Worm (Caenorhabditis elegans): ENCODE results near the gene F55C10.5.

The F55C10.5 gene

ce11 chrV:11383032-11383431 is at the start of gene F55C10.5:
Gene F55C10.5, plus strand, starts transcription at chrV:11383105.
- TF ChIP-seq nhr-27 (tag; optimal IDR thresholded peaks at IDR 0.05) (no peak), Y53G8AR.9 (GFP tag; conservative IDR thresholded peaks at IDR 0.05) (no peak), ztf-3 (GFP tag; optimal IDR thresholded peaks at IDR 0.05) (no peak), fkh-3 (tag; optimal IDR thresholded peaks at IDR 0.05) (no peak), nfya-1 (tag; optimal IDR thresholded peaks at IDR 0.05; ENCODE audit: borderline replicate concordance, insufficient read depth) (no peak), F39B2.1 (GFP tag; IDR thresholded peaks at IDR 0.05) (no peak), hmg-1.2 (GFP tag; IDR thresholded peaks at IDR 0.05) (no peak), nhr-80 (tag; optimal IDR thresholded peaks at IDR 0.05) (no peak), let-607 (tag; optimal IDR thresholded peaks at IDR 0.05) (no peak), lin-54 (GFP tag; optimal IDR thresholded peaks at IDR 0.05) (no peak), lir-1 (GFP tag; conservative IDR thresholded peaks at IDR 0.05) (no peak), atf-7 (tag; optimal IDR thresholded peaks at IDR 0.05) (no peak)

- no peak for TF ChIP-seq lag-1 (GFP tag; IDR thresholded peaks at IDR 0.05)
- TF ChIP-seq ceh-91 (GFP tag; IDR thresholded peaks at IDR 0.05) = no peak
- TF ChIP-seq F52B5.7 (tag; optimal IDR thresholded peaks at IDR 0.05) = no peak
- TF ChIP-seq nhr-179 (tag; optimal IDR thresholded peaks at IDR 0.05) = no peak
- no peak for TF ChIP-seq Y79H2A.3 (GFP tag; conservative IDR thresholded peaks at IDR 0.05)
- TF ChIP-seq snpc-1.1 (tag; optimal IDR thresholded peaks at IDR 0.05; ENCODE audit: insufficient read depth) = no peak
- TF ChIP-seq hlh-12 (tag; optimal IDR thresholded peaks at IDR 0.05) = no peak
Observed at ce11 chrV:11334193-11334592, 48.7 kb upstream of the F55C10.5 start, which contains the start of gene T02E9.6. Gene T02E9.6, minus strand, starts transcription at chrV:11334293.

- TF ChIP-seq nhr-27 (tag; optimal IDR thresholded peaks at IDR 0.05) (no peak), let-526 (GFP tag; IDR thresholded peaks at IDR 0.05) (no peak), F33H1.4 (GFP tag; IDR thresholded peaks at IDR 0.05) (no peak), ekl-4 (GFP tag; IDR thresholded peaks at IDR 0.05) (no peak), T07F8.4 (tag; optimal IDR thresholded peaks at IDR 0.05) (no peak), lin-54 (GFP tag; optimal IDR thresholded peaks at IDR 0.05) (no peak), nhr-80 (tag; optimal IDR thresholded peaks at IDR 0.05) (no peak), athp-1 (tag; optimal IDR thresholded peaks at IDR 0.05) (no peak), Y95B8A.8 (GFP tag; IDR thresholded peaks at IDR 0.05) (no peak), dpff-1 (tag; optimal IDR thresholded peaks at IDR 0.05) (no peak), lin-35 (GFP tag; optimal IDR thresholded peaks at IDR 0.05) (no peak), hmg-20 (GFP tag; IDR thresholded peaks at IDR 0.05) (no peak)
Observed at ce11 chrV:11335757-11336418, 47.0 kb upstream of the F55C10.5 start.

ce11 chrV:11336877-11337276 is 46.0 kb upstream of the F55C10.5 start:
- TF ChIP-seq lag-1 (GFP tag; IDR thresholded peaks at IDR 0.05) (no peak), F23B12.7 (tag; optimal IDR thresholded peaks at IDR 0.05; ENCODE audit: insufficient read depth) (no peak), fkh-3 (tag; optimal IDR thresholded peaks at IDR 0.05) (no peak), zim-3 (tag; optimal IDR thresholded peaks at IDR 0.05) (no peak), hmg-20 (GFP tag; IDR thresholded peaks at IDR 0.05) (no peak), xnd-1 (tag; optimal IDR thresholded peaks at IDR 0.05) (no peak), T26A5.8 (tag; optimal IDR thresholded peaks at IDR 0.05) (no peak), B0019.2 (GFP tag; conservative IDR thresholded peaks at IDR 0.05) (no peak), bed-1 (GFP tag; IDR thresholded peaks at IDR 0.05) (no peak)

All from whole organism, young adult.